Worm (Caenorhabditis elegans): Measurements from ENCODE around the gene C12D12.3.

C12D12.3 gene

ce11 chrX:3500903-3501302, 11.8 kb downstream of the C12D12.3 start:
- TF ChIP-seq W03F9.2 (tag; optimal IDR thresholded peaks at IDR 0.05): no peak
- TF ChIP-seq him-1 (tag; optimal IDR thresholded peaks at IDR 0.05): no peak
- TF ChIP-seq dao-5 (tag; optimal IDR thresholded peaks at IDR 0.05): no peak

- no peak for TF ChIP-seq W03F9.2 (tag; optimal IDR thresholded peaks at IDR 0.05)
- no peak for TF ChIP-seq him-1 (tag; optimal IDR thresholded peaks at IDR 0.05)
- no peak for TF ChIP-seq dao-5 (tag; optimal IDR thresholded peaks at IDR 0.05)
These were observed 13.9 kb downstream of the C12D12.3 start for ce11 chrX:3503025-3503424.

- TF ChIP-seq W03F9.2 (tag; optimal IDR thresholded peaks at IDR 0.05) (no peak), dao-5 (tag; optimal IDR thresholded peaks at IDR 0.05) (no peak), him-1 (tag; optimal IDR thresholded peaks at IDR 0.05) (no peak)
These were observed 16.0 kb downstream of the C12D12.3 start for ce11 chrX:3505062-3505461.

ce11 chrX:3506556-3506955, 17.5 kb downstream of the C12D12.3 start:
- TF ChIP-seq dao-5 (tag; optimal IDR thresholded peaks at IDR 0.05): no peak
- no peak for TF ChIP-seq him-1 (tag; optimal IDR thresholded peaks at IDR 0.05)
- TF ChIP-seq W03F9.2 (tag; optimal IDR thresholded peaks at IDR 0.05): no peak

ce11 chrX:3507214-3507613, 18.1 kb downstream of the C12D12.3 start:
- TF ChIP-seq dao-5 (tag; optimal IDR thresholded peaks at IDR 0.05) (no peak), him-1 (tag; optimal IDR thresholded peaks at IDR 0.05) (no peak), W03F9.2 (tag; optimal IDR thresholded peaks at IDR 0.05) (no peak)

ce11 chrX:3508906-3509305, 19.8 kb downstream of the C12D12.3 start, which contains the start of gene sox-4:
Gene sox-4, minus strand, starts transcription at chrX:3509006.
- no peak for TF ChIP-seq dao-5 (tag; optimal IDR thresholded peaks at IDR 0.05)
- TF ChIP-seq him-1 (tag; optimal IDR thresholded peaks at IDR 0.05): no peak
- TF ChIP-seq W03F9.2 (tag; optimal IDR thresholded peaks at IDR 0.05): no peak

ce11 chrX:3513715-3514114, 24.6 kb downstream of the C12D12.3 start:
- TF ChIP-seq dao-5 (tag; optimal IDR thresholded peaks at IDR 0.05) (no peak), W03F9.2 (tag; optimal IDR thresholded peaks at IDR 0.05) (no peak), him-1 (tag; optimal IDR thresholded peaks at IDR 0.05) (no peak)

- TF ChIP-seq him-1 (tag; optimal IDR thresholded peaks at IDR 0.05) (no peak), W03F9.2 (tag; optimal IDR thresholded peaks at IDR 0.05) (no peak), dao-5 (tag; optimal IDR thresholded peaks at IDR 0.05) (no peak)
These were observed 28.0 kb downstream of the C12D12.3 start for ce11 chrX:3517141-3517540.

ce11 chrX:3518494-3518893, 29.4 kb downstream of the C12D12.3 start, which contains the start of gene npr-16:
Gene npr-16, plus strand, starts transcription at chrX:3518794.
- no peak for TF ChIP-seq dao-5 (tag; optimal IDR thresholded peaks at IDR 0.05)
- no peak for TF ChIP-seq him-1 (tag; optimal IDR thresholded peaks at IDR 0.05)
- TF ChIP-seq W03F9.2 (tag; optimal IDR thresholded peaks at IDR 0.05): no peak

- no peak for TF ChIP-seq W03F9.2 (tag; optimal IDR thresholded peaks at IDR 0.05)
- no peak for TF ChIP-seq dao-5 (tag; optimal IDR thresholded peaks at IDR 0.05)
- TF ChIP-seq him-1 (tag; optimal IDR thresholded peaks at IDR 0.05): no peak
These were observed 37.6 kb downstream of the C12D12.3 start for ce11 chrX:3526712-3527111.

- TF ChIP-seq dao-5 (tag; optimal IDR thresholded peaks at IDR 0.05) (no peak), him-1 (tag; optimal IDR thresholded peaks at IDR 0.05) (no peak), W03F9.2 (tag; optimal IDR thresholded peaks at IDR 0.05) (no peak)
These were observed 43.8 kb downstream of the C12D12.3 start, which contains the start of gene F56B6.6 for ce11 chrX:3532919-3533318. Gene F56B6.6, minus strand, starts transcription at chrX:3533019.

- TF ChIP-seq W03F9.2 (tag; optimal IDR thresholded peaks at IDR 0.05) (no peak), him-1 (tag; optimal IDR thresholded peaks at IDR 0.05) (no peak), dao-5 (tag; optimal IDR thresholded peaks at IDR 0.05) (no peak)
These were observed 45.1 kb downstream of the C12D12.3 start for ce11 chrX:3534218-3534617.

ce11 chrX:3535505-3535904, 46.4 kb downstream of the C12D12.3 start:
- TF ChIP-seq dao-5 (tag; optimal IDR thresholded peaks at IDR 0.05) (no peak), him-1 (tag; optimal IDR thresholded peaks at IDR 0.05) (peak; percentile 61), W03F9.2 (tag; optimal IDR thresholded peaks at IDR 0.05) (no peak)

ce11 chrX:3536302-3537251, 47.5 kb downstream of the C12D12.3 start:
- TF ChIP-seq W03F9.2 (tag; optimal IDR thresholded peaks at IDR 0.05) (no peak), him-1 (tag; optimal IDR thresholded peaks at IDR 0.05) (no peak), dao-5 (tag; optimal IDR thresholded peaks at IDR 0.05) (no peak)
